Fruit fly (Drosophila melanogaster): ENCODE data around the gene CG15715.

Gene CG15715

dm6 chr3L:15832146-15832545 lies 5.1 kb downstream of the CG15715 start, which contains the start of gene CG12713 (continued):
- TF ChIP-seq Trl (optimal IDR thresholded peaks at IDR 0.05) (no peak), Trl (GFP tag; optimal IDR thresholded peaks at IDR 0.05) (no peak), Dip2 (GFP tag; IDR thresholded peaks at IDR 0.05) (no peak), Nf-YC (tag; optimal IDR thresholded peaks at IDR 0.05) (no peak), ind (GFP tag; optimal IDR thresholded peaks at IDR 0.05) (no peak), Dp (GFP tag; optimal IDR thresholded peaks at IDR 0.05) (peak; percentile 75), CG16815 (GFP tag; optimal IDR thresholded peaks at IDR 0.05) (no peak), CG12659 (GFP tag; optimal IDR thresholded peaks at IDR 0.05) (peak; percentile 52), CG12942 (GFP tag; optimal IDR thresholded peaks at IDR 0.05) (no peak), CG5180 (GFP tag; optimal IDR thresholded peaks at IDR 0.05) (no peak), p53 (GFP tag; optimal IDR thresholded peaks at IDR 0.05) (no peak), Hr3 (GFP tag; optimal IDR thresholded peaks at IDR 0.05) (no peak), ab (GFP tag; optimal IDR thresholded peaks at IDR 0.05) (no peak), repo (GFP tag; optimal IDR thresholded peaks at IDR 0.05) (no peak), CG6854 (GFP tag; optimal IDR thresholded peaks at IDR 0.05) (no peak), CG4730 (GFP tag; IDR thresholded peaks at IDR 0.05) (no peak), Vsx1 (GFP tag; optimal IDR thresholded peaks at IDR 0.05) (no peak), CG3163 (GFP tag; optimal IDR thresholded peaks at IDR 0.05) (no peak), CG6689 (GFP tag; IDR thresholded peaks at IDR 0.05) (no peak), CG8089 (GFP tag; optimal IDR thresholded peaks at IDR 0.05) (peak; percentile 14), gce (GFP tag; IDR thresholded peaks at IDR 0.05) (no peak), mam (GFP tag; optimal IDR thresholded peaks at IDR 0.05) (peak; percentile 50), NC2α (GFP tag; optimal IDR thresholded peaks at IDR 0.05) (no peak), PHDP (tag; optimal IDR thresholded peaks at IDR 0.05) (peak; percentile 5), CG8765 (GFP tag; IDR thresholded peaks at IDR 0.05) (no peak), Rfx (GFP tag; IDR thresholded peaks at IDR 0.05) (no peak), CG13894 (tag; optimal IDR thresholded peaks at IDR 0.05) (no peak), CG17361 (GFP tag; IDR thresholded peaks at IDR 0.05) (peak; percentile 51; the same call in 2 of the 3 replicates), Poxn (GFP tag; IDR thresholded peaks at IDR 0.05) (no peak), pb (GFP tag; optimal IDR thresholded peaks at IDR 0.05) (no peak), CG11085 (GFP tag; IDR thresholded peaks at IDR 0.05) (no peak), corto (GFP tag; optimal IDR thresholded peaks at IDR 0.05) (no peak), tll (GFP tag; optimal IDR thresholded peaks at IDR 0.05) (peak in 1 of 2 experiments; percentile 46), slp2 (GFP tag; optimal IDR thresholded peaks at IDR 0.05) (no peak), D19A (tag; optimal IDR thresholded peaks at IDR 0.05) (peak; percentile 19), CG13296 (GFP tag; optimal IDR thresholded peaks at IDR 0.05) (no peak), CG13123 (GFP tag; optimal IDR thresholded peaks at IDR 0.05) (no peak), CG4404 (GFP tag; IDR thresholded peaks at IDR 0.05) (no peak), CkIIα-i1 (GFP tag; IDR thresholded peaks at IDR 0.05) (no peak), Optix (GFP tag; IDR thresholded peaks at IDR 0.05) (no peak), CG10462 (GFP tag; optimal IDR thresholded peaks at IDR 0.05) (no peak), CG6791 (GFP tag; IDR thresholded peaks at IDR 0.05; ENCODE audit: partially characterized antibody) (peak; percentile 89; the same call in 2 of the 3 replicates), nerfin-1 (tag; optimal IDR thresholded peaks at IDR 0.05) (no peak), sisA (GFP tag; IDR thresholded peaks at IDR 0.05) (no peak), unpg (GFP tag; optimal IDR thresholded peaks at IDR 0.05) (peak; percentile 0), Hsf (GFP tag; optimal IDR thresholded peaks at IDR 0.05) (peak; percentile 9), Awh (GFP tag; IDR thresholded peaks at IDR 0.05) (no peak), Dip3 (GFP tag; optimal IDR thresholded peaks at IDR 0.05) (no peak), CG17802 (tag; optimal IDR thresholded peaks at IDR 0.05) (peak; percentile 93), pan (optimal IDR thresholded peaks at IDR 0.05) (no peak), pan (GFP tag; optimal IDR thresholded peaks at IDR 0.05 in 1 of 2, IDR thresholded peaks at IDR 0.05 in 1 of 2) (no peak), E2f1 (GFP tag; IDR thresholded peaks at IDR 0.05) (no peak), CG15479 (GFP tag; optimal IDR thresholded peaks at IDR 0.05) (no peak)

Measured in whole organism, embryonic.